Fruit fly (Drosophila melanogaster) whole organism, prepupa: ENCODE data around the gene CG18788.

Experiments
- cyc ChIP-seq: fragments of 200-800 bp; sonication (Bioruptor generic); optimal IDR thresholded peaks from 3 replicates; lab custom pipeline; 2016; ENCODE audit warnings: missing biosample characterization, missing genetic modification characterization
- net ChIP-seq: fragments of 200-800 bp; sonication (Bioruptor generic); optimal IDR thresholded peaks from 3 replicates; lab custom pipeline; 2016; ENCODE audit warnings: missing biosample characterization, missing genetic modification characterization

dm6 chr2L:12021193-12021592 is 12.8 kb upstream of the CG18788 start:
- no peak for TF ChIP-seq cyc
- TF ChIP-seq net (GFP tag; lab: Kevin White, UChicago), result no peak
